Fruit fly (Drosophila melanogaster) S2 (cell line): ENCODE measurements around the gene bor.

Experiments
- CG8478 ChIP-seq: fragments of >200 bp; optimal IDR thresholded peaks from 2 replicates; lab custom pipeline; 2018
- CTCF ChIP-seq, 2 experiments: fragments of >200 bp; optimal IDR thresholded peaks; 2 replicates each; lab custom pipeline; 2018

dm6 chr3R:16235941-16236712, 27.8 kb downstream of the bor start:
- TF ChIP-seq CG8478 (lab: Kevin White, UChicago): no peak
- no peak for TF ChIP-seq CTCF (optimal IDR thresholded peaks at IDR 0.05; lab: Kevin White, UChicago)
